Fruit fly (Drosophila melanogaster) whole organism, embryonic: ENCODE data around the gene Kif3C.
A peak's percentile ranks its signal among the peaks of the same experiment; 100 is the strongest.

Source experiments
- Bgb ChIP-seq: fragments of 200-800 bp; sonication (Bioruptor generic); IDR thresholded peaks from 2 replicates; pipeline ENCODE4 v1.3.6; 2022; ENCODE audit warnings: missing biosample characterization, missing genetic modification characterization; ENCODE audit not compliant: partially characterized antibody
- CG10654 ChIP-seq: fragments of 200-800 bp; sonication (Bioruptor generic); optimal IDR thresholded peaks from 2 replicates; lab custom pipeline; 2016; ENCODE audit warnings: missing biosample characterization, missing genetic modification characterization
- CG11085 ChIP-seq: fragments of 200-800 bp; sonication (Bioruptor generic); IDR thresholded peaks from 2 replicates; pipeline ENCODE4 v1.3.6; 2022; ENCODE audit warnings: missing biosample characterization, missing genetic modification characterization
- CG11398 ChIP-seq: fragments of 200-800 bp; sonication (Bioruptor generic); optimal IDR thresholded peaks from 2 replicates; lab custom pipeline; 2016; ENCODE audit warnings: missing biosample characterization, missing genetic modification characterization
- CG12659 ChIP-seq: fragments of 200-800 bp; sonication (Bioruptor generic); optimal IDR thresholded peaks from 3 replicates; lab custom pipeline; 2017; ENCODE audit warnings: mild to moderate bottlenecking, missing biosample characterization, missing genetic modification reagents, missing genetic modification characterization
- CG13287 ChIP-seq: fragments of 200-800 bp; sonication (Bioruptor generic); IDR thresholded peaks from 2 replicates; pipeline ENCODE4 v1.3.6; 2022; ENCODE audit warnings: missing biosample characterization, missing genetic modification characterization; ENCODE audit not compliant: partially characterized antibody
- CG15479 ChIP-seq: fragments of 200-800 bp; sonication (Bioruptor generic); optimal IDR thresholded peaks from 3 replicates; lab custom pipeline; 2019; ENCODE audit warnings: missing biosample characterization, mild to moderate bottlenecking, missing genetic modification characterization, moderate library complexity
- CG16815 ChIP-seq: fragments of 200-800 bp; sonication (Bioruptor generic); optimal IDR thresholded peaks from 3 replicates; lab custom pipeline; 2017; ENCODE audit warnings: missing biosample characterization, mild to moderate bottlenecking, missing genetic modification characterization
- CG2202 ChIP-seq: fragments of 200-800 bp; sonication (Bioruptor generic); optimal IDR thresholded peaks from 2 replicates; lab custom pipeline; 2018; ENCODE audit warnings: missing biosample characterization, mild to moderate bottlenecking, missing genetic modification characterization
- CG31441 ChIP-seq: fragments of 200-800 bp; sonication (Bioruptor generic); IDR thresholded peaks from 2 replicates; pipeline ENCODE4 v1.3.6; 2022; ENCODE audit warnings: missing biosample characterization, missing genetic modification characterization
- CG4282 ChIP-seq: fragments of 200-800 bp; sonication (Bioruptor generic); optimal IDR thresholded peaks from 2 replicates; lab custom pipeline; 2016; ENCODE audit warnings: missing biosample characterization, missing genetic modification characterization
- CG4854 ChIP-seq: fragments of 200-800 bp; sonication (Bioruptor generic); optimal IDR thresholded peaks from 2 replicates; lab custom pipeline; 2016; ENCODE audit warnings: missing biosample characterization, missing genetic modification characterization, inconsistent platforms
- CG7372 ChIP-seq: fragments of 200-800 bp; sonication (Bioruptor generic); IDR thresholded peaks from 2 replicates; pipeline ENCODE4 v1.3.6; 2022; ENCODE audit warnings: missing biosample characterization, missing genetic modification characterization
- D19B ChIP-seq: fragments of 200-800 bp; sonication (Bioruptor generic); optimal IDR thresholded peaks from 2 replicates; lab custom pipeline; 2017; ENCODE audit warnings: missing biosample characterization, mild to moderate bottlenecking, missing genetic modification characterization
- Deaf1 ChIP-seq: fragments of 200-800 bp; optimal IDR thresholded peaks from 3 replicates; lab custom pipeline; 2019; ENCODE audit warnings: missing biosample characterization, mild to moderate bottlenecking, missing genetic modification characterization, moderate library complexity
- Dip2 ChIP-seq: fragments of 200-800 bp; sonication (Bioruptor generic); IDR thresholded peaks from 2 replicates; pipeline ENCODE4 v1.3.6; 2022; ENCODE audit warnings: missing biosample characterization, missing genetic modification characterization
- Drgx ChIP-seq: fragments of 200-800 bp; sonication (Bioruptor generic); IDR thresholded peaks from 2 replicates; pipeline ENCODE4 v1.3.6; 2022; ENCODE audit warnings: missing biosample characterization, missing genetic modification characterization
- H15 ChIP-seq: fragments of 200-800 bp; sonication (Bioruptor generic); IDR thresholded peaks from 3 replicates; pipeline ENCODE4 v1.3.6; 2022; ENCODE audit warnings: missing biosample characterization, missing genetic modification characterization
- HHEX ChIP-seq: fragments of 200-800 bp; sonication (Bioruptor generic); optimal IDR thresholded peaks from 3 replicates; lab custom pipeline; 2017; ENCODE audit warnings: missing biosample characterization, mild to moderate bottlenecking, missing genetic modification characterization, missing genetic modification reagents
- HmgZ ChIP-seq: fragments of 200-800 bp; sonication (Bioruptor generic); optimal IDR thresholded peaks from 2 replicates; lab custom pipeline; 2018; ENCODE audit warnings: missing biosample characterization, mild to moderate bottlenecking, missing genetic modification characterization
- Hr78 ChIP-seq, 2 experiments: fragments of 200-800 bp in 1 of 2; fragments of >200 bp in 1 of 2; sonication (Bioruptor generic) in 1 of 2; optimal IDR thresholded peaks; 2 replicates each; lab custom pipeline; 2017 to 2019; ENCODE audit warnings: missing biosample characterization in 2 of 2, missing genetic modification characterization in 2 of 2, mild to moderate bottlenecking in 1 of 2, moderate library complexity in 1 of 2
- Hsf ChIP-seq: fragments of 200-800 bp; sonication (Bioruptor generic); optimal IDR thresholded peaks from 3 replicates; lab custom pipeline; 2016; ENCODE audit warnings: missing biosample characterization, missing genetic modification characterization
- Neu2 ChIP-seq: fragments of 200-800 bp; sonication (Bioruptor generic); optimal IDR thresholded peaks from 3 replicates; lab custom pipeline; 2016; ENCODE audit warnings: missing biosample characterization, missing genetic modification characterization, borderline replicate concordance
- Nf-YB ChIP-seq: fragments of 200-800 bp; sonication (Bioruptor generic); optimal IDR thresholded peaks from 3 replicates; lab custom pipeline; 2019; ENCODE audit warnings: missing biosample characterization, mild to moderate bottlenecking, missing genetic modification characterization, moderate library complexity
- Opbp ChIP-seq: fragments of 200-800 bp; sonication (Bioruptor generic); IDR thresholded peaks from 3 replicates; pipeline ENCODE4 v1.3.6; 2022; ENCODE audit warnings: missing biosample characterization, missing genetic modification characterization; ENCODE audit not compliant: partially characterized antibody
- Pdp1 ChIP-seq, 2 experiments: fragments of 200-800 bp; sonication (Bioruptor generic); optimal IDR thresholded peaks; 3 replicates each; lab custom pipeline; 2016; ENCODE audit warnings: missing biosample characterization in 2 of 2, missing genetic modification characterization in 2 of 2, mild to moderate bottlenecking in 1 of 2, moderate library complexity in 1 of 2
- Sin3A ChIP-seq: fragments of >200 bp; optimal IDR thresholded peaks from 2 replicates; lab custom pipeline; 2018
- aop ChIP-seq: fragments of 200-800 bp; sonication (Bioruptor generic); IDR thresholded peaks from 2 replicates; pipeline ENCODE4 v1.3.6; 2022; ENCODE audit warnings: missing biosample characterization, missing genetic modification characterization
- ap ChIP-seq: fragments of 200-800 bp; sonication (Bioruptor generic); IDR thresholded peaks from 2 replicates; pipeline ENCODE4 v1.3.6; 2022; ENCODE audit warnings: missing biosample characterization, missing genetic modification characterization
- bowl ChIP-seq: fragments of 200-800 bp; sonication (Bioruptor generic); IDR thresholded peaks from 2 replicates; pipeline ENCODE4 v1.3.6; 2022; ENCODE audit warnings: missing biosample characterization, missing genetic modification characterization
- chif ChIP-seq, 2 experiments: fragments of 200-800 bp; sonication (Bioruptor generic); optimal IDR thresholded peaks; 3 replicates each; lab custom pipeline; 2016; ENCODE audit warnings: missing biosample characterization in 2 of 2, missing genetic modification characterization in 2 of 2
- ci ChIP-seq: fragments of 200-800 bp; sonication (Bioruptor generic); IDR thresholded peaks from 3 replicates; pipeline ENCODE4 v1.3.6; 2022; ENCODE audit warnings: missing biosample characterization, missing genetic modification characterization
- dpn ChIP-seq, 2 experiments: fragments of 200-800 bp; sonication (Bioruptor generic); optimal IDR thresholded peaks; 3 replicates each; lab custom pipeline; 2016; ENCODE audit warnings: missing biosample characterization in 2 of 2, missing genetic modification characterization in 2 of 2
- fru ChIP-seq: fragments of >200 bp; optimal IDR thresholded peaks from 2 replicates; lab custom pipeline; 2017
- inv ChIP-seq: fragments of 200-800 bp; sonication (Bioruptor generic); IDR thresholded peaks from 2 replicates; pipeline ENCODE4 v1.3.6; 2022; ENCODE audit warnings: missing biosample characterization, missing genetic modification characterization; ENCODE audit not compliant: partially characterized antibody
- jigr1 ChIP-seq: fragments of 200-800 bp; sonication (Bioruptor generic); IDR thresholded peaks from 3 replicates; pipeline ENCODE4 v1.3.6; 2022; ENCODE audit warnings: missing biosample characterization, missing genetic modification characterization
- lola ChIP-seq, 3 experiments: fragments of >200 bp in 2 of 3; fragments of 200-800 bp in 1 of 3; sonication (Bioruptor generic) in 1 of 3; optimal IDR thresholded peaks; 2 replicates each; lab custom pipeline; 2017 to 2019; ENCODE audit warnings: missing biosample characterization in 3 of 3, missing genetic modification characterization in 3 of 3, mild to moderate bottlenecking in 1 of 3, moderate library complexity in 1 of 3
- luna ChIP-seq: fragments of 200-800 bp; sonication (Bioruptor generic); optimal IDR thresholded peaks from 2 replicates; lab custom pipeline; 2016; ENCODE audit warnings: missing biosample characterization, missing genetic modification characterization
- nerfin-2 ChIP-seq: fragments of 200-800 bp; sonication (Bioruptor generic); IDR thresholded peaks from 2 replicates; pipeline ENCODE4 v1.3.6; 2022; ENCODE audit warnings: missing biosample characterization, missing genetic modification characterization; ENCODE audit not compliant: partially characterized antibody
- nom ChIP-seq: fragments of 200-800 bp; sonication (Bioruptor generic); optimal IDR thresholded peaks from 2 replicates; lab custom pipeline; 2017; ENCODE audit warnings: missing biosample characterization, missing genetic modification characterization, mild to moderate bottlenecking, moderate library complexity, missing genetic modification reagents
- pzg ChIP-seq: fragments of 200-800 bp; sonication (Bioruptor generic); optimal IDR thresholded peaks from 3 replicates; lab custom pipeline; 2018; ENCODE audit warnings: missing biosample characterization, mild to moderate bottlenecking, missing genetic modification characterization, moderate library complexity
- run ChIP-seq: fragments of 200-800 bp; sonication (Bioruptor generic); optimal IDR thresholded peaks from 3 replicates; lab custom pipeline; 2018; ENCODE audit warnings: missing biosample characterization, mild to moderate bottlenecking, missing genetic modification characterization
- scrt ChIP-seq: fragments of 200-800 bp; sonication (Bioruptor generic); optimal IDR thresholded peaks from 2 replicates; lab custom pipeline; 2018; ENCODE audit warnings: missing biosample characterization, mild to moderate bottlenecking, missing genetic modification characterization, moderate library complexity
- sens ChIP-seq: fragments of 200-800 bp; sonication (Bioruptor generic); peaks from one replicate; lab custom pipeline; 2016; ENCODE audit warnings: missing biosample characterization, missing genetic modification characterization
- seq ChIP-seq: fragments of 200-800 bp; sonication (Bioruptor generic); IDR thresholded peaks from 2 replicates; pipeline ENCODE4 v1.3.6; 2022; ENCODE audit warnings: missing biosample characterization, missing genetic modification characterization
- slp2 ChIP-seq: fragments of 200-800 bp; sonication (Bioruptor generic); optimal IDR thresholded peaks from 2 replicates; lab custom pipeline; 2016; ENCODE audit warnings: missing biosample characterization, missing genetic modification characterization
- so ChIP-seq: fragments of 200-800 bp; sonication (Bioruptor generic); IDR thresholded peaks from 3 replicates; pipeline ENCODE4 v1.3.6; 2022; ENCODE audit warnings: missing biosample characterization, missing genetic modification characterization
- toy ChIP-seq: fragments of 200-800 bp; sonication (Bioruptor generic); IDR thresholded peaks from 2 replicates; pipeline ENCODE4 v1.3.6; 2022; ENCODE audit warnings: missing biosample characterization, missing genetic modification characterization
- tup ChIP-seq: fragments of 200-800 bp; sonication (Bioruptor generic); optimal IDR thresholded peaks from 2 replicates; lab custom pipeline; 2016; ENCODE audit warnings: missing biosample characterization, mild to moderate bottlenecking, missing genetic modification characterization, moderate library complexity
- unc-4 ChIP-seq: fragments of 200-800 bp; sonication (Bioruptor generic); IDR thresholded peaks from 2 replicates; pipeline ENCODE4 v1.3.6; 2022; ENCODE audit warnings: missing biosample characterization, missing genetic modification characterization; ENCODE audit not compliant: partially characterized antibody

Gene Kif3C

DNA sequence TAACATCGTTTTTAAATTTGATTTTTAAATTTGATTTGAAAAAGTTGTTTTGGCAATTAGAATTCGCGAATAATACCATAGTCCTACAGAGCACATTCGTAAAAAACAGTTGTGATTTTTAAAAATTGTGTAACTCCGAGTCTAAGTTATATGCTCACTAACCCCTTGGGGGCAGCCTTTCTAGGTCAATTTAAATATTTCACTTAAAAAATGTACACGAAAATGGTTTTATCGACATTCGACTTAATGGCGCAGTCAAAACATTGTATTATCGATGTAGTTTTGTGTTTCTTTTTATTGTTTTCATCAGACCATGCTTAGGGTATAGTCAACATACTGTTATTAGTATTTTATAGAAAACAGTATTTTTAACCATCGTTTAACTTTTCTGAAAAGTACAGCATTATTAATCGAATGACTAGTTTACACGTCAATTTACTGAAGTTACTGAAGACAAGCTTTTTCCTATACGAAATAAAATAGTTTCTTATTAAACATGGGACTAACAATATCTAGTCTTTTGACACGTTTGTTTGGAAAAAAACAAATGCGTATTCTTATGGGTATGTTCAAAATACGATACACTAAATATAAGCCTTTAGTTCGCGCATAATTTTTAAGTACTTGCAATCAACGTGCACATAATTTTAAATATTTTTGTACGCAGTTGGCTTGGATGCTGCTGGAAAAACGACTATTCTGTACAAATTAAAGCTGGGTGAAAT, 23.3 kb upstream of the Kif3C start, which contains the start of gene Arf4 (continued):
- no peak for TF ChIP-seq CG7372
- no peak for TF ChIP-seq Deaf1 (tag; lab: Kevin White, UChicago)
- no peak for TF ChIP-seq Hr78 (GFP tag; optimal IDR thresholded peaks at IDR 0.05; lab: Kevin White, UChicago)
- TF ChIP-seq dpn (GFP tag; optimal IDR thresholded peaks at IDR 0.05; lab: Kevin White, UChicago), result no peak
- peak; percentile 44 for TF ChIP-seq pzg
- TF ChIP-seq Pdp1 (GFP tag; optimal IDR thresholded peaks at IDR 0.05; lab: Kevin White, UChicago), result no peak
- no peak for TF ChIP-seq CG16815 (GFP tag; lab: Kevin White, UChicago)
- no peak for TF ChIP-seq so
- no peak for TF ChIP-seq jigr1
- TF ChIP-seq fru, result no peak
- TF ChIP-seq CG15479 (GFP tag; lab: Kevin White, UChicago), result no peak
- TF ChIP-seq ci (GFP tag; lab: Robert Waterston, UW), result no peak
- no peak for TF ChIP-seq tup (GFP tag; lab: Kevin White, UChicago)
- TF ChIP-seq unc-4 (GFP tag; lab: Robert Waterston, UW), result no peak
- TF ChIP-seq CG11085 (GFP tag; lab: Robert Waterston, UW), result no peak
- no peak; the same call in 1 of the 2 replicates for TF ChIP-seq CG13287
- no peak for TF ChIP-seq seq
- TF ChIP-seq Hsf, result no peak
- TF ChIP-seq sens, result peak; percentile 73
- TF ChIP-seq Dip2, result no peak
- TF ChIP-seq nerfin-2 (GFP tag; lab: Robert Waterston, UW), result no peak
- TF ChIP-seq CG4854 (GFP tag; lab: Kevin White, UChicago), result no peak
- no peak for TF ChIP-seq CG4282 (GFP tag; lab: Kevin White, UChicago)
- TF ChIP-seq HHEX (GFP tag; lab: Kevin White, UChicago), result no peak
- no peak for TF ChIP-seq Opbp (GFP tag; lab: Robert Waterston, UW)
- no peak for TF ChIP-seq toy (GFP tag; lab: Robert Waterston, UW)
- no peak for TF ChIP-seq chif (GFP tag; optimal IDR thresholded peaks at IDR 0.05; lab: Kevin White, UChicago)
- TF ChIP-seq Drgx (GFP tag; lab: Robert Waterston, UW), result no peak
- TF ChIP-seq CG11398, result no peak
- no peak for TF ChIP-seq H15
- TF ChIP-seq lola (GFP tag; optimal IDR thresholded peaks at IDR 0.05; lab: Kevin White, UChicago), result peak in 1 of 3 experiments; percentile 80
- no peak for TF ChIP-seq HmgZ
- no peak for TF ChIP-seq inv (GFP tag; lab: Robert Waterston, UW)
- no peak for TF ChIP-seq aop (GFP tag; lab: Robert Waterston, UW)
- TF ChIP-seq luna (GFP tag; lab: Kevin White, UChicago), result no peak
- no peak for TF ChIP-seq bowl
- TF ChIP-seq nom, result no peak
- TF ChIP-seq Sin3A (lab: Kevin White, UChicago), result no peak
- TF ChIP-seq CG12659 (GFP tag; lab: Kevin White, UChicago), result peak; percentile 44
- TF ChIP-seq Neu2, result no peak
- TF ChIP-seq slp2 (GFP tag; lab: Kevin White, UChicago), result no peak
- TF ChIP-seq CG31441, result no peak
- TF ChIP-seq Bgb, result no peak
- TF ChIP-seq scrt (GFP tag; lab: Kevin White, UChicago), result no peak
- no peak for TF ChIP-seq CG2202 (tag; lab: Kevin White, UChicago)
- TF ChIP-seq D19B (GFP tag; lab: Kevin White, UChicago), result no peak
- no peak for TF ChIP-seq run
- TF ChIP-seq CG10654 (GFP tag; lab: Kevin White, UChicago), result no peak
- TF ChIP-seq Nf-YB (GFP tag; lab: Kevin White, UChicago), result no peak
- no peak for TF ChIP-seq ap
